Fruit fly (Drosophila melanogaster) whole organism, prepupa: Measurements from ENCODE around the gene CG8034.

Experiments
- Blimp-1 ChIP-seq: fragments of 200-800 bp; sonication (Bioruptor generic); optimal IDR thresholded peaks from 3 replicates; lab custom pipeline; 2017; ENCODE audit warnings: missing biosample characterization, missing genetic modification characterization, mild to moderate bottlenecking, moderate library complexity, missing genetic modification reagents
- CG10669 ChIP-seq: fragments of 200-800 bp; sonication (Bioruptor generic); optimal IDR thresholded peaks from 3 replicates; lab custom pipeline; 2018; ENCODE audit warnings: missing biosample characterization, mild to moderate bottlenecking, missing genetic modification characterization, moderate library complexity
- CG11762 ChIP-seq: fragments of 200-800 bp; sonication (Bioruptor generic); optimal IDR thresholded peaks from 3 replicates; lab custom pipeline; 2016; ENCODE audit warnings: missing biosample characterization, missing genetic modification characterization; ENCODE audit not compliant: insufficient read depth
- CG11902 ChIP-seq: fragments of 200-800 bp; sonication (Bioruptor generic); optimal IDR thresholded peaks from 3 replicates; lab custom pipeline; 2016; ENCODE audit warnings: missing biosample characterization, missing genetic modification characterization
- CG15336 ChIP-seq: fragments of 200-800 bp; sonication (Bioruptor generic); IDR thresholded peaks from 2 replicates; pipeline ENCODE4 v1.3.6; 2022; ENCODE audit warnings: missing biosample characterization, missing genetic modification characterization
- CG3032 ChIP-seq: fragments of 200-800 bp; optimal IDR thresholded peaks from 2 replicates; lab custom pipeline; 2019; ENCODE audit warnings: missing biosample characterization, mild to moderate bottlenecking, missing genetic modification characterization, moderate library complexity
- CG31627 ChIP-seq: fragments of 200-800 bp; sonication (Bioruptor generic); optimal IDR thresholded peaks from 3 replicates; lab custom pipeline; 2016; ENCODE audit warnings: missing biosample characterization, missing genetic modification characterization
- CG32006 ChIP-seq: fragments of 200-800 bp; sonication (Bioruptor generic); optimal IDR thresholded peaks from 3 replicates; lab custom pipeline; 2017; ENCODE audit warnings: missing biosample characterization, mild to moderate bottlenecking, missing genetic modification characterization
- CG34406 ChIP-seq: fragments of 200-800 bp; sonication (Bioruptor generic); optimal IDR thresholded peaks from 3 replicates; lab custom pipeline; 2016; ENCODE audit warnings: missing biosample characterization, missing genetic modification characterization
- CG3919 ChIP-seq: fragments of 200-800 bp; sonication (Bioruptor generic); optimal IDR thresholded peaks from 3 replicates; lab custom pipeline; 2016; ENCODE audit warnings: missing biosample characterization, missing genetic modification characterization
- CG4318 ChIP-seq: fragments of 200-800 bp; sonication (Bioruptor generic); optimal IDR thresholded peaks from 3 replicates; lab custom pipeline; 2017; ENCODE audit warnings: missing biosample characterization, mild to moderate bottlenecking, missing genetic modification characterization
- CG6163 ChIP-seq: fragments of 200-800 bp; sonication (Bioruptor generic); IDR thresholded peaks from 3 replicates; pipeline ENCODE4 v1.3.6; 2022; ENCODE audit warnings: missing biosample characterization, missing genetic modification characterization
- CG6276 ChIP-seq: fragments of 200-800 bp; sonication (Bioruptor generic); optimal IDR thresholded peaks from 2 replicates; lab custom pipeline; 2017; ENCODE audit warnings: missing biosample characterization, mild to moderate bottlenecking, missing genetic modification characterization
- CG6792 ChIP-seq: fragments of 200-800 bp; sonication (Bioruptor generic); optimal IDR thresholded peaks from 3 replicates; lab custom pipeline; 2016; ENCODE audit warnings: missing biosample characterization, missing genetic modification characterization
- CG6854 ChIP-seq: fragments of 200-800 bp; sonication (Bioruptor generic); optimal IDR thresholded peaks from 2 replicates; lab custom pipeline; 2017; ENCODE audit warnings: missing biosample characterization, mild to moderate bottlenecking, missing genetic modification characterization
- CG7368 ChIP-seq: fragments of 200-800 bp; sonication (Bioruptor generic); optimal IDR thresholded peaks from 3 replicates; lab custom pipeline; 2016; ENCODE audit warnings: missing biosample characterization, missing genetic modification characterization
- CG8119 ChIP-seq: fragments of 200-800 bp; sonication (Bioruptor generic); IDR thresholded peaks from 3 replicates; pipeline ENCODE4 v1.3.6; 2022; ENCODE audit warnings: missing biosample characterization, missing genetic modification characterization
- CG8319 ChIP-seq: fragments of 200-800 bp; sonication (Bioruptor generic); optimal IDR thresholded peaks from 3 replicates; lab custom pipeline; 2016; ENCODE audit warnings: missing biosample characterization, missing genetic modification characterization
- CG8632 ChIP-seq: fragments of 200-800 bp; sonication (Bioruptor generic); optimal IDR thresholded peaks from 3 replicates; lab custom pipeline; 2016; ENCODE audit warnings: missing biosample characterization, missing genetic modification characterization
- Eip75B ChIP-seq: fragments of 200-800 bp; sonication (Bioruptor generic); optimal IDR thresholded peaks from 3 replicates; lab custom pipeline; 2016; ENCODE audit warnings: missing biosample characterization, missing genetic modification characterization
- Eip78C ChIP-seq: fragments of 200-800 bp; sonication (Bioruptor generic); peaks from one replicate; lab custom pipeline; 2016; ENCODE audit warnings: missing biosample characterization, missing genetic modification characterization
- Ets96B ChIP-seq: fragments of 200-800 bp; optimal IDR thresholded peaks from 2 replicates; lab custom pipeline; 2019; ENCODE audit warnings: missing biosample characterization, mild to moderate bottlenecking, missing genetic modification characterization, moderate library complexity
- Gug ChIP-seq: fragments of 200-800 bp; sonication (Bioruptor generic); IDR thresholded peaks from 2 replicates; pipeline ENCODE4 v1.3.6; 2022; ENCODE audit warnings: missing biosample characterization, missing genetic modification characterization
- Hr38 ChIP-seq: sonication (Bioruptor generic); optimal IDR thresholded peaks from 2 replicates; lab custom pipeline; 2016; ENCODE audit warnings: missing biosample characterization, missing genetic modification characterization
- Hr39 ChIP-seq: fragments of 200-800 bp; sonication (Bioruptor generic); optimal IDR thresholded peaks from 2 replicates; lab custom pipeline; 2016; ENCODE audit warnings: missing biosample characterization, missing genetic modification characterization
- Hr4 ChIP-seq: fragments of 200-800 bp; sonication (Bioruptor generic); optimal IDR thresholded peaks from 3 replicates; lab custom pipeline; 2016; ENCODE audit warnings: missing biosample characterization, missing genetic modification characterization
- Lpt ChIP-seq: fragments of 200-800 bp; sonication (Bioruptor generic); optimal IDR thresholded peaks from 3 replicates; lab custom pipeline; 2016; ENCODE audit warnings: missing biosample characterization, missing genetic modification characterization
- Met ChIP-seq: fragments of 200-800 bp; sonication (Bioruptor generic); optimal IDR thresholded peaks from 3 replicates; lab custom pipeline; 2016; ENCODE audit warnings: missing biosample characterization, missing genetic modification characterization
- OdsH ChIP-seq: fragments of 200-800 bp; sonication (Bioruptor generic); optimal IDR thresholded peaks from 3 replicates; lab custom pipeline; 2016; ENCODE audit warnings: missing biosample characterization, missing genetic modification characterization
- Smox ChIP-seq: fragments of 200-800 bp; sonication (Bioruptor generic); optimal IDR thresholded peaks from 3 replicates; lab custom pipeline; 2016; ENCODE audit warnings: missing biosample characterization, missing genetic modification characterization
- Sox102F ChIP-seq: fragments of 200-800 bp; sonication (Bioruptor generic); optimal IDR thresholded peaks from 2 replicates; lab custom pipeline; 2016; ENCODE audit warnings: missing biosample characterization, mild to moderate bottlenecking, missing genetic modification characterization
- Sox14 ChIP-seq: fragments of 200-800 bp; sonication (Bioruptor generic); optimal IDR thresholded peaks from 3 replicates; lab custom pipeline; 2016; ENCODE audit warnings: missing biosample characterization, missing genetic modification characterization
- achi ChIP-seq: fragments of 200-800 bp; sonication (Bioruptor generic); optimal IDR thresholded peaks from 3 replicates; lab custom pipeline; 2016; ENCODE audit warnings: missing biosample characterization, missing genetic modification characterization
- acj6 ChIP-seq: fragments of 200-800 bp; sonication (Bioruptor generic); optimal IDR thresholded peaks from 3 replicates; lab custom pipeline; 2016; ENCODE audit warnings: missing biosample characterization, missing genetic modification characterization
- cyc ChIP-seq: fragments of 200-800 bp; sonication (Bioruptor generic); optimal IDR thresholded peaks from 3 replicates; lab custom pipeline; 2016; ENCODE audit warnings: missing biosample characterization, missing genetic modification characterization
- dac ChIP-seq: fragments of 200-800 bp; sonication (Bioruptor generic); optimal IDR thresholded peaks from 2 replicates; lab custom pipeline; 2017; ENCODE audit warnings: missing biosample characterization, mild to moderate bottlenecking, missing genetic modification characterization
- dsx ChIP-seq: fragments of 200-800 bp; optimal IDR thresholded peaks from 3 replicates; lab custom pipeline; 2019; ENCODE audit warnings: missing biosample characterization, mild to moderate bottlenecking, missing genetic modification characterization, moderate library complexity; ENCODE audit not compliant: poor library complexity, severe bottlenecking
- eg ChIP-seq: fragments of 200-800 bp; sonication (Bioruptor generic); IDR thresholded peaks from 3 replicates; pipeline ENCODE4 v1.3.6; 2022; ENCODE audit warnings: missing biosample characterization, missing genetic modification characterization
- esn ChIP-seq: fragments of 200-800 bp; sonication (Bioruptor generic); optimal IDR thresholded peaks from 2 replicates; lab custom pipeline; 2016; ENCODE audit warnings: missing biosample characterization, mild to moderate bottlenecking, missing genetic modification characterization, moderate library complexity
- fd59A ChIP-seq: fragments of 200-800 bp; sonication (Bioruptor generic); optimal IDR thresholded peaks from 2 replicates; lab custom pipeline; 2017; ENCODE audit warnings: missing biosample characterization, mild to moderate bottlenecking, missing genetic modification characterization, missing genetic modification reagents
- fd85E ChIP-seq: fragments of 200-800 bp; sonication (Bioruptor generic); optimal IDR thresholded peaks from 3 replicates; lab custom pipeline; 2016; ENCODE audit warnings: missing biosample characterization, missing genetic modification characterization
- fkh ChIP-seq: fragments of 200-800 bp; sonication (Bioruptor generic); optimal IDR thresholded peaks from 3 replicates; lab custom pipeline; 2017; ENCODE audit warnings: missing biosample characterization, mild to moderate bottlenecking, missing genetic modification characterization, moderate library complexity
- lz ChIP-seq: fragments of 200-800 bp; sonication (Bioruptor generic); optimal IDR thresholded peaks from 3 replicates; lab custom pipeline; 2016; ENCODE audit warnings: missing biosample characterization, missing genetic modification characterization
- net ChIP-seq: fragments of 200-800 bp; sonication (Bioruptor generic); optimal IDR thresholded peaks from 3 replicates; lab custom pipeline; 2016; ENCODE audit warnings: missing biosample characterization, missing genetic modification characterization
- pdm3 ChIP-seq: fragments of 200-800 bp; sonication (Bioruptor generic); optimal IDR thresholded peaks from 3 replicates; lab custom pipeline; 2016; ENCODE audit warnings: missing biosample characterization, missing genetic modification characterization
- salr ChIP-seq, 2 experiments: fragments of 200-800 bp; sonication (Bioruptor generic); optimal IDR thresholded peaks; 3 replicates each; lab custom pipeline; 2016 to 2018; ENCODE audit warnings: missing biosample characterization in 2 of 2, missing genetic modification characterization in 2 of 2, mild to moderate bottlenecking in 1 of 2
- spab ChIP-seq: fragments of 200-800 bp; sonication (Bioruptor generic); optimal IDR thresholded peaks from 2 replicates; lab custom pipeline; 2017; ENCODE audit warnings: missing biosample characterization, mild to moderate bottlenecking, missing genetic modification characterization, missing genetic modification reagents
- ss ChIP-seq, 2 experiments: fragments of 200-800 bp; sonication (Bioruptor generic); optimal IDR thresholded peaks; 2 replicates in 1 of 2; 3 replicates in 1 of 2; lab custom pipeline; 2017 to 2018; ENCODE audit warnings: mild to moderate bottlenecking in 2 of 2, missing biosample characterization in 2 of 2, missing genetic modification characterization in 2 of 2, moderate library complexity in 1 of 2
- topi ChIP-seq: fragments of 200-800 bp; sonication (Bioruptor generic); optimal IDR thresholded peaks from 3 replicates; lab custom pipeline; 2016; ENCODE audit warnings: missing biosample characterization, missing genetic modification characterization
- vri ChIP-seq: fragments of 200-800 bp; sonication (Bioruptor generic); optimal IDR thresholded peaks from 3 replicates; lab custom pipeline; 2016; ENCODE audit warnings: missing biosample characterization, mild to moderate bottlenecking, missing genetic modification characterization

The CG8034 gene

dm6 chrX:19297899-19298784 is at the start of gene CG8034:
TSS of gene CG8034 (minus strand) at chrX:19298162.
- TF ChIP-seq cyc (GFP tag; lab: Kevin White, UChicago) (peak; percentile 97), CG34406 (GFP tag; lab: Kevin White, UChicago) (peak; percentile 97), dac (GFP tag; lab: Kevin White, UChicago) (peak; percentile 99), CG11762 (GFP tag; lab: Kevin White, UChicago) (peak; percentile 97), Gug (GFP tag; lab: Robert Waterston, UW) (peak; percentile 95), Eip75B (GFP tag; lab: Kevin White, UChicago) (peak; percentile 99), Eip78C (GFP tag; lab: Kevin White, UChicago) (peak; percentile 100), CG11902 (GFP tag; lab: Kevin White, UChicago) (peak; percentile 97), Sox102F (GFP tag; lab: Kevin White, UChicago) (peak; percentile 98), eg (peak; percentile 95), CG7368 (GFP tag; lab: Kevin White, UChicago) (peak; percentile 97), net (GFP tag; lab: Kevin White, UChicago) (peak; percentile 98), OdsH (GFP tag; lab: Kevin White, UChicago) (peak; percentile 99), acj6 (GFP tag; lab: Kevin White, UChicago) (peak; percentile 98), CG8632 (GFP tag; lab: Kevin White, UChicago) (peak; percentile 98), CG8319 (peak; percentile 97), CG8119 (peak; percentile 98), ss (GFP tag; optimal IDR thresholded peaks at IDR 0.05; lab: Kevin White, UChicago) (peak; percentile 96 to 98), spab (GFP tag; lab: Kevin White, UChicago) (peak; percentile 97), esn (GFP tag; lab: Kevin White, UChicago) (peak; percentile 98), CG6792 (GFP tag; lab: Kevin White, UChicago) (peak; percentile 98), CG10669 (GFP tag; lab: Kevin White, UChicago) (peak; percentile 99), CG31627 (GFP tag; lab: Kevin White, UChicago) (peak; percentile 97), fd59A (GFP tag; lab: Kevin White, UChicago) (peak; percentile 98), CG3032 (peak; percentile 98), Hr4 (GFP tag; lab: Kevin White, UChicago) (peak; percentile 98), dsx (GFP tag; lab: Kevin White, UChicago) (peak; percentile 95), CG6163 (GFP tag; lab: Robert Waterston, UW) (peak; percentile 97), Met (peak; percentile 99), CG3919 (peak; percentile 97), CG15336 (GFP tag; lab: Robert Waterston, UW) (peak; percentile 97), CG6854 (GFP tag; lab: Kevin White, UChicago) (peak; percentile 96), CG6276 (GFP tag; lab: Kevin White, UChicago) (peak; percentile 98), CG32006 (peak; percentile 99), pdm3 (GFP tag; lab: Kevin White, UChicago) (peak; percentile 98), fkh (GFP tag; lab: Kevin White, UChicago) (peak; percentile 84), Lpt (GFP tag; lab: Kevin White, UChicago) (peak; percentile 98), salr (GFP tag; optimal IDR thresholded peaks at IDR 0.05; lab: Kevin White, UChicago) (peak; percentile 94 to 98), topi (GFP tag; lab: Kevin White, UChicago) (peak; percentile 99), CG4318 (GFP tag; lab: Kevin White, UChicago) (peak; percentile 98), Sox14 (GFP tag; lab: Kevin White, UChicago) (peak; percentile 98), Blimp-1 (GFP tag; lab: Kevin White, UChicago) (peak; percentile 91), Hr39 (GFP tag; lab: Kevin White, UChicago) (peak; percentile 97), vri (GFP tag; lab: Kevin White, UChicago) (peak; percentile 95), achi (GFP tag; lab: Kevin White, UChicago) (peak; percentile 97), fd85E (GFP tag; lab: Kevin White, UChicago) (peak; percentile 83), Smox (GFP tag; lab: Kevin White, UChicago) (peak; percentile 98), Ets96B (peak; percentile 97), lz (GFP tag; lab: Kevin White, UChicago) (peak; percentile 99), Hr38 (GFP tag; lab: Kevin White, UChicago) (no peak)
